Fruit fly (Drosophila melanogaster): ENCODE results near the gene CG32262.
A peak's percentile ranks its signal among the peaks of the same experiment; 100 is the strongest.

CG32262 gene

dm6 chr3L:3814010-3814833 is 4.2 kb upstream of the CG32262 start, which contains the start of gene Scsalpha1 (continued):
- TF ChIP-seq CG2202 (tag; optimal IDR thresholded peaks at IDR 0.05) (no peak), CG17328 (GFP tag; IDR thresholded peaks at IDR 0.05) (peak; percentile 27; the same call in 1 of the 2 replicates), Ets97D (GFP tag; optimal IDR thresholded peaks at IDR 0.05) (peak; percentile 40), Blimp-1 (GFP tag; optimal IDR thresholded peaks at IDR 0.05) (peak; percentile 9), Pdp1 (GFP tag; optimal IDR thresholded peaks at IDR 0.05) (peak in 1 of 2 experiments; percentile 99), CG34376 (GFP tag; optimal IDR thresholded peaks at IDR 0.05) (peak; percentile 15), CG9215 (GFP tag; IDR thresholded peaks at IDR 0.05) (no peak), CG3163 (GFP tag; optimal IDR thresholded peaks at IDR 0.05) (peak; percentile 12), CG14014 (GFP tag; IDR thresholded peaks at IDR 0.05) (peak; percentile 57; the same call in 1 of the 2 replicates), tin (GFP tag; optimal IDR thresholded peaks at IDR 0.05) (no peak), ham (GFP tag; IDR thresholded peaks at IDR 0.05) (no peak), sna (GFP tag; IDR thresholded peaks at IDR 0.05; ENCODE audit: partially characterized antibody) (peak; percentile 98), Lpt (GFP tag; optimal IDR thresholded peaks at IDR 0.05) (no peak), pb (GFP tag; optimal IDR thresholded peaks at IDR 0.05) (peak; percentile 15), p53 (GFP tag; optimal IDR thresholded peaks at IDR 0.05) (no peak), gfzf (GFP tag; optimal IDR thresholded peaks at IDR 0.05) (peak; percentile 29), Ssrp (tag; optimal IDR thresholded peaks at IDR 0.05) (peak; percentile 3), Dfd (GFP tag; optimal IDR thresholded peaks at IDR 0.05) (no peak), jing (GFP tag; optimal IDR thresholded peaks at IDR 0.05) (no peak), Lim3 (GFP tag; IDR thresholded peaks at IDR 0.05) (no peak), CG30431 (GFP tag; optimal IDR thresholded peaks at IDR 0.05) (no peak), Hr51 (GFP tag; optimal IDR thresholded peaks at IDR 0.05) (peak in 1 of 2 experiments; percentile 46), CG1832 (GFP tag; optimal IDR thresholded peaks at IDR 0.05) (no peak), CG16779 (GFP tag; IDR thresholded peaks at IDR 0.05) (no peak), pan (optimal IDR thresholded peaks at IDR 0.05) (no peak), pan (GFP tag; optimal IDR thresholded peaks at IDR 0.05 in 1 of 2, IDR thresholded peaks at IDR 0.05 in 1 of 2) (peak in 1 of 2 experiments; percentile 62), dmrt99B (tag; optimal IDR thresholded peaks at IDR 0.05) (no peak), gt (GFP tag; IDR thresholded peaks at IDR 0.05) (no peak), shn (GFP tag; optimal IDR thresholded peaks at IDR 0.05) (no peak), CG18599 (GFP tag; optimal IDR thresholded peaks at IDR 0.05) (no peak), CG10147 (GFP tag; optimal IDR thresholded peaks at IDR 0.05) (peak; percentile 12), CG42726 (GFP tag; IDR thresholded peaks at IDR 0.05; ENCODE audit: partially characterized antibody) (peak; percentile 99), Nf-YB (GFP tag; optimal IDR thresholded peaks at IDR 0.05) (no peak), pzg (GFP tag; optimal IDR thresholded peaks at IDR 0.05) (peak; percentile 93), bcd (GFP tag; optimal IDR thresholded peaks at IDR 0.05) (no peak), CG6654 (GFP tag; optimal IDR thresholded peaks at IDR 0.05) (no peak), slp2 (GFP tag; optimal IDR thresholded peaks at IDR 0.05) (no peak), CG10321 (GFP tag; IDR thresholded peaks at IDR 0.05) (no peak), Rfx (GFP tag; IDR thresholded peaks at IDR 0.05) (peak; percentile 61), CG10979 (tag; optimal IDR thresholded peaks at IDR 0.05) (peak; percentile 20), Rx (GFP tag; IDR thresholded peaks at IDR 0.05) (no peak), CG4707 (GFP tag; optimal IDR thresholded peaks at IDR 0.05) (no peak), CG4854 (GFP tag; optimal IDR thresholded peaks at IDR 0.05) (no peak), B-H1 (GFP tag; IDR thresholded peaks at IDR 0.05) (no peak), CG13287 (GFP tag; IDR thresholded peaks at IDR 0.05; ENCODE audit: partially characterized antibody) (peak; percentile 99), Mad (GFP tag; optimal IDR thresholded peaks at IDR 0.05) (no peak), CG12942 (GFP tag; optimal IDR thresholded peaks at IDR 0.05) (peak; percentile 25), CG1602 (GFP tag; optimal IDR thresholded peaks at IDR 0.05) (peak; percentile 22), Oli (tag; optimal IDR thresholded peaks at IDR 0.05) (peak; percentile 55)
